Worm (Caenorhabditis elegans) whole organism, L2 larva: Measurements from ENCODE around the gene mpst-2.

Experiments used
- C34F6.9 ChIP-seq: fragments of 150-350 bp; optimal IDR thresholded peaks from 2 replicates; lab custom pipeline; 2014; ENCODE audit warnings: missing biosample characterization, missing genetic modification characterization
- F13H6.1 ChIP-seq: sonication (generic microtip); optimal IDR thresholded peaks from 2 replicates; lab custom pipeline; 2016; ENCODE audit warnings: missing genetic modification characterization, missing compliant biosample characterization
- R02D3.7 ChIP-seq: fragments of 150-350 bp; optimal IDR thresholded peaks from 2 replicates; lab custom pipeline; 2014; ENCODE audit warnings: missing biosample characterization, missing genetic modification characterization
- Y55F3AM.14 ChIP-seq: fragments of 200-800 bp; sonication (Bioruptor generic); optimal IDR thresholded peaks from 2 replicates; lab custom pipeline; 2018; ENCODE audit warnings: mild to moderate bottlenecking, missing genetic modification characterization, missing compliant biosample characterization
- ZK546.5 ChIP-seq: sonication (generic microtip); optimal IDR thresholded peaks from 2 replicates; lab custom pipeline; 2017; ENCODE audit warnings: missing biosample characterization, missing genetic modification characterization
- alr-1 ChIP-seq: fragments of 150-350 bp; optimal IDR thresholded peaks from 2 replicates; lab custom pipeline; 2014; ENCODE audit warnings: missing biosample characterization, missing genetic modification characterization
- aly-2 ChIP-seq: fragments of 150-350 bp; optimal IDR thresholded peaks from 2 replicates; lab custom pipeline; 2014; ENCODE audit warnings: missing biosample characterization, missing genetic modification characterization
- ama-1 ChIP-seq: fragments of 150-350 bp; optimal IDR thresholded peaks from 2 replicates; lab custom pipeline; 2018; ENCODE audit warnings: inconsistent platforms
- blmp-1 ChIP-seq: sonication (generic microtip); optimal IDR thresholded peaks from 2 replicates; lab custom pipeline; 2017; ENCODE audit warnings: missing genetic modification characterization, mild to moderate bottlenecking, missing compliant biosample characterization, antibody characterized with exemption, moderate library complexity; ENCODE audit not compliant: insufficient read depth
- ceh-82 ChIP-seq: fragments of 150-350 bp; optimal IDR thresholded peaks from 2 replicates; lab custom pipeline; 2014; ENCODE audit warnings: missing biosample characterization, missing genetic modification characterization
- crh-2 ChIP-seq: sonication (generic microtip); optimal IDR thresholded peaks from 2 replicates; lab custom pipeline; 2017; ENCODE audit warnings: missing biosample characterization, missing genetic modification characterization
- dmd-4 ChIP-seq: sonication (generic microtip); optimal IDR thresholded peaks from 2 replicates; lab custom pipeline; 2017; ENCODE audit warnings: missing biosample characterization, missing genetic modification characterization
- egl-27 ChIP-seq: sonication (generic microtip); optimal IDR thresholded peaks from 3 replicates; lab custom pipeline; 2017; ENCODE audit warnings: missing biosample characterization, missing genetic modification reagents, missing genetic modification characterization
- elt-1 ChIP-seq: fragments of 150-350 bp; optimal IDR thresholded peaks from 2 replicates; lab custom pipeline; 2014; ENCODE audit warnings: missing biosample characterization, missing genetic modification characterization
- elt-3 ChIP-seq: sonication (generic microtip); optimal IDR thresholded peaks from 2 replicates; lab custom pipeline; 2017; ENCODE audit warnings: missing biosample characterization, missing genetic modification characterization
- lin-11 ChIP-seq: fragments of 150-350 bp; sonication (generic microtip); optimal IDR thresholded peaks from 2 replicates; lab custom pipeline; 2014; ENCODE audit warnings: missing biosample characterization, missing genetic modification characterization, inconsistent platforms, mixed read lengths
- lin-13 ChIP-seq: fragments of 150-350 bp; optimal IDR thresholded peaks from 2 replicates; lab custom pipeline; 2014; ENCODE audit warnings: missing biosample characterization, missing genetic modification reagents, missing genetic modification characterization
- lin-39 ChIP-seq: fragments of 150-350 bp; optimal IDR thresholded peaks from 2 replicates; lab custom pipeline; 2014; ENCODE audit warnings: missing biosample characterization, missing genetic modification reagents, missing genetic modification characterization
- lsy-2 ChIP-seq, 2 experiments: fragments of 150-350 bp in 1 of 2; sonication (generic microtip) in 1 of 2; optimal IDR thresholded peaks; 2 replicates each; lab custom pipeline; 2014 to 2017; ENCODE audit warnings: missing biosample characterization in 2 of 2, missing genetic modification characterization in 2 of 2
- mbf-1 ChIP-seq: sonication (generic microtip); optimal IDR thresholded peaks from 2 replicates; lab custom pipeline; 2017; ENCODE audit warnings: missing biosample characterization, missing genetic modification characterization
- mdl-1 ChIP-seq, 2 experiments: fragments of 150-350 bp in 1 of 2; sonication (generic microtip) in 1 of 2; optimal IDR thresholded peaks; 2 replicates each; lab custom pipeline; 2017; ENCODE audit warnings: missing biosample characterization in 2 of 2, missing genetic modification characterization in 2 of 2
- nhr-10 ChIP-seq: sonication (generic microtip); optimal IDR thresholded peaks from 2 replicates; lab custom pipeline; 2017; ENCODE audit warnings: missing biosample characterization, missing genetic modification characterization
- nhr-11 ChIP-seq: fragments of 150-350 bp; optimal IDR thresholded peaks from 2 replicates; lab custom pipeline; 2014; ENCODE audit warnings: missing biosample characterization, missing genetic modification characterization
- nhr-12 ChIP-seq: fragments of 150-350 bp; optimal IDR thresholded peaks from 2 replicates; lab custom pipeline; 2014; ENCODE audit warnings: missing biosample characterization, missing genetic modification characterization
- nhr-129 ChIP-seq: fragments of 150-350 bp; optimal IDR thresholded peaks from 2 replicates; lab custom pipeline; 2014; ENCODE audit warnings: missing biosample characterization, missing genetic modification characterization
- nhr-21 ChIP-seq: fragments of 150-350 bp; optimal IDR thresholded peaks from 2 replicates; lab custom pipeline; 2014; ENCODE audit warnings: missing biosample characterization, missing genetic modification characterization
- nhr-25 ChIP-seq: fragments of 150-350 bp; sonication (generic microtip); optimal IDR thresholded peaks from 3 replicates; lab custom pipeline; 2014; ENCODE audit warnings: missing biosample characterization, missing genetic modification characterization
- nhr-6 ChIP-seq: fragments of 150-350 bp; optimal IDR thresholded peaks from 2 replicates; lab custom pipeline; 2014; ENCODE audit warnings: missing biosample characterization, missing genetic modification characterization
- skn-1 ChIP-seq: sonication (generic microtip); optimal IDR thresholded peaks from 2 replicates; lab custom pipeline; 2017; ENCODE audit warnings: missing biosample characterization, missing genetic modification characterization
- sma-3 ChIP-seq: sonication (generic microtip); optimal IDR thresholded peaks from 2 replicates; lab custom pipeline; 2016; ENCODE audit warnings: missing genetic modification reagents, missing genetic modification characterization, missing compliant biosample characterization
- unc-55 ChIP-seq: fragments of 150-350 bp; sonication (generic microtip); optimal IDR thresholded peaks from 3 replicates; lab custom pipeline; 2014; ENCODE audit warnings: missing biosample characterization, missing genetic modification reagents, missing genetic modification characterization
- unc-62 ChIP-seq: fragments of 150-350 bp; optimal IDR thresholded peaks from 2 replicates; lab custom pipeline; 2014; ENCODE audit warnings: missing biosample characterization, missing genetic modification reagents, missing genetic modification characterization
- ztf-1 ChIP-seq: fragments of 200-800 bp; sonication (Bioruptor generic); conservative IDR thresholded peaks from 2 replicates; pipeline ENCODE4 v1.3.6; 2022; ENCODE audit warnings: missing genetic modification characterization, missing compliant biosample characterization
- ztf-11 ChIP-seq: sonication (generic microtip); optimal IDR thresholded peaks from 2 replicates; lab custom pipeline; 2017; ENCODE audit warnings: missing biosample characterization, missing genetic modification characterization
- ztf-4 ChIP-seq: fragments of 150-350 bp; optimal IDR thresholded peaks from 2 replicates; lab custom pipeline; 2014; ENCODE audit warnings: missing biosample characterization, missing genetic modification characterization

mpst-2 gene

ce11 chrV:14930168-14930567 is 36.9 kb upstream of the mpst-2 start:
- TF ChIP-seq C34F6.9 (tag; lab: Kevin White, UChicago) (peak; percentile 70), ceh-82 (no peak), ztf-1 (GFP tag; lab: Robert Waterston, UW) (no peak), lin-13 (no peak), nhr-6 (tag; lab: Kevin White, UChicago) (no peak), lin-11 (no peak), nhr-25 (no peak), nhr-12 (tag; lab: Kevin White, UChicago) (no peak), skn-1 (tag; lab: Kevin White, UChicago) (no peak), egl-27 (no peak), unc-55 (GFP tag; lab: Kevin White, UChicago) (peak; percentile 93), nhr-21 (tag; lab: Kevin White, UChicago) (no peak), nhr-129 (tag; lab: Kevin White, UChicago) (peak; percentile 44), F13H6.1 (tag; lab: Kevin White, UChicago) (peak; percentile 7), mdl-1 (tag; optimal IDR thresholded peaks at IDR 0.05; lab: Kevin White, UChicago) (no peak), lsy-2 (tag; optimal IDR thresholded peaks at IDR 0.05; lab: Kevin White, UChicago) (peak in 1 of 2 experiments; percentile 31), crh-2 (tag; lab: Kevin White, UChicago) (peak; percentile 46), mbf-1 (tag; lab: Kevin White, UChicago) (no peak), nhr-10 (tag; lab: Kevin White, UChicago) (no peak), nhr-11 (tag; lab: Kevin White, UChicago) (no peak), R02D3.7 (no peak), Y55F3AM.14 (GFP tag; lab: Kevin White, UChicago) (peak; percentile 3), elt-3 (tag; lab: Kevin White, UChicago) (no peak), dmd-4 (no peak), ztf-11 (tag; lab: Kevin White, UChicago) (no peak), lin-39 (tag; lab: Kevin White, UChicago) (no peak)

ce11 chrV:14928248-14928647 is 35.0 kb upstream of the mpst-2 start, which contains the start of gene srg-55:
Gene srg-55, minus strand, starts transcription at chrV:14928348.
- no peak for TF ChIP-seq mbf-1 (tag; lab: Kevin White, UChicago)
- no peak for TF ChIP-seq nhr-25
- no peak for TF ChIP-seq sma-3 (GFP tag; lab: Kevin White, UChicago)
- no peak for TF ChIP-seq skn-1 (tag; lab: Kevin White, UChicago)
- no peak for TF ChIP-seq lin-39 (tag; lab: Kevin White, UChicago)
- no peak for TF ChIP-seq nhr-11 (tag; lab: Kevin White, UChicago)
- TF ChIP-seq ztf-1 (GFP tag; lab: Robert Waterston, UW), result no peak
- TF ChIP-seq ZK546.5 (tag; lab: Kevin White, UChicago), result no peak
- TF ChIP-seq aly-2 (tag; lab: Kevin White, UChicago), result no peak
- no peak for TF ChIP-seq F13H6.1 (tag; lab: Kevin White, UChicago)
- no peak for TF ChIP-seq alr-1
- TF ChIP-seq elt-1 (tag; lab: Kevin White, UChicago), result no peak
- TF ChIP-seq unc-62 (GFP tag; lab: Kevin White, UChicago), result no peak
- TF ChIP-seq lin-11, result no peak
- no peak for TF ChIP-seq dmd-4

- TF ChIP-seq blmp-1 (tag; lab: Kevin White, UChicago), result no peak
Measured at ce11 chrV:14924104-14924503, 30.8 kb upstream of the mpst-2 start, which contains the start of gene srg-54. Gene srg-54, minus strand, starts transcription at chrV:14924204.

DNA sequence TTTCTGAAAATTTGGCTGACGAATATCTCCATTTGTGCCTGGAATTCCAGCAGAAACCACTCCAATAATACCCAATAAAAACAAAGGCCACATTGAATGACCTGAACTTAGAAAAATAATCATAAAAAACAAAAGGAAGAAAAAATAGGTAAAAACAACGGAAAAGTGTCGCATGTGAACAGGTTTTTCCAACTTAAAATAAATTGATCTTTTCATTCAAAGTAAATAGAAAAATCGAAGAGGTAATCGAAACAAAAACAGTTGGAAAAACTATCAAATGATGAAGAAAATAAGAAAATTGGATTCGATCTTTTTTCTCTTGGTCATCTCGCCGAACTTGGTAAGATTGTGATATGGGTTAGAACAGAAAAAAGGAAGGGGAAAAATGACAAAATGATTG is 28.3 kb upstream of the mpst-2 start, which contains the start of gene zmp-4:
Gene zmp-4, minus strand, starts transcription at position 101 of the 400 bp plus-strand sequence.
- TF ChIP-seq nhr-12 (tag; lab: Kevin White, UChicago) (no peak), ztf-4 (tag; lab: Kevin White, UChicago) (no peak), nhr-11 (tag; lab: Kevin White, UChicago) (no peak)

DNA sequence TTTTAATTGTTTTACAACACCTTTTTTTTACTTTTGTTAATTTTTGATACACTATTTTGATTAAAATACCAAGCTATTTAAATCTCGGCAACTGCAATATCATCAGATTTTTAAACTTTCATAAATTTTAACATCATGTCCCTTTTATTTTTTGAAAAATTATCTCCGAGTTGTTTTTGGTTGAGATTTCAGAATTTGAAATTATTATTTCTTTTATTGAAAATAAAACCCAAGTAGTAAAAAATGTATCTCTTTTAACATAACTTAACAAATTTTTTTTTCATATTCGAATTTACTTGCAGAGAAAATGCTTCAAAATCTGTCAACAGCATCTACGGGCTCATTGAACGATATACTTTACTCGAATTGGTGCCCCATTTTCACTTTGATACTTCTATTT is 22.3 kb upstream of the mpst-2 start, which contains the start of gene H12D21.11:
Gene H12D21.11, plus strand, starts transcription at position 301 of the 400 bp plus-strand sequence.
- TF ChIP-seq unc-55 (GFP tag; lab: Kevin White, UChicago), result no peak
- no peak for TF ChIP-seq ama-1 (lab: Kevin White, UChicago)
